Worm (Caenorhabditis elegans) whole organism, L4 larva: ENCODE data around the gene C27F2.10.

Source experiments
- D1046.2 ChIP-seq: fragments of 200-800 bp; sonication (Bioruptor generic); IDR thresholded peaks from 2 replicates; pipeline ENCODE4 v1.3.6; 2022; ENCODE audit warnings: missing genetic modification characterization, missing compliant biosample characterization
- F10B5.3 ChIP-seq: sonication (generic microtip); optimal IDR thresholded peaks from 2 replicates; lab custom pipeline; 2016; ENCODE audit warnings: mild to moderate bottlenecking, missing genetic modification characterization, missing compliant biosample characterization
- T26A8.4 ChIP-seq: fragments of 200-800 bp; sonication (Bioruptor generic); IDR thresholded peaks from 2 replicates; pipeline ENCODE4 v1.3.6; 2022; ENCODE audit warnings: missing genetic modification characterization, missing compliant biosample characterization
- Y105C5A.15 ChIP-seq: fragments of 200-800 bp; sonication (Bioruptor generic); IDR thresholded peaks from 2 replicates; pipeline ENCODE4 v1.3.6; 2022; ENCODE audit warnings: missing genetic modification characterization, missing compliant biosample characterization
- ZK546.5 ChIP-seq, 2 experiments: sonication (generic microtip); optimal IDR thresholded peaks; 2 replicates each; lab custom pipeline; 2017; ENCODE audit warnings: missing biosample characterization in 2 of 2, missing genetic modification characterization in 2 of 2
- aha-1 ChIP-seq: fragments of 150-350 bp; peaks from one replicate; lab custom pipeline; 2014; ENCODE audit warnings: missing biosample characterization, missing genetic modification characterization
- attf-4 ChIP-seq: sonication (generic microtip); optimal IDR thresholded peaks from 3 replicates; lab custom pipeline; 2017; ENCODE audit warnings: missing biosample characterization, missing genetic modification characterization
- ceh-20 ChIP-seq: fragments of 200-800 bp; sonication (Bioruptor generic); IDR thresholded peaks from 2 replicates; pipeline ENCODE4 v1.3.6; 2022; ENCODE audit warnings: missing genetic modification reagents, missing genetic modification characterization, missing compliant biosample characterization
- ceh-28 ChIP-seq: fragments of 150-350 bp; optimal IDR thresholded peaks from 2 replicates; lab custom pipeline; 2014; ENCODE audit warnings: missing biosample characterization, missing genetic modification reagents, missing genetic modification characterization
- ceh-62 ChIP-seq: sonication (generic microtip); optimal IDR thresholded peaks from 2 replicates; lab custom pipeline; 2017; ENCODE audit warnings: missing biosample characterization, missing genetic modification characterization
- daf-12 ChIP-seq: fragments of 150-350 bp; optimal IDR thresholded peaks from 2 replicates; lab custom pipeline; 2014; ENCODE audit warnings: missing biosample characterization, missing genetic modification reagents, missing genetic modification characterization
- daf-19 ChIP-seq: fragments of 200-800 bp; sonication (Bioruptor generic); conservative IDR thresholded peaks from 2 replicates; pipeline ENCODE4 v1.3.6; 2022; ENCODE audit warnings: missing genetic modification characterization, missing compliant biosample characterization
- daf-8 ChIP-seq: fragments of 200-800 bp; sonication (Bioruptor generic); IDR thresholded peaks from 2 replicates; pipeline ENCODE4 v1.3.6; 2022; ENCODE audit warnings: missing genetic modification characterization, missing compliant biosample characterization
- dmd-9 ChIP-seq: fragments of 200-800 bp; sonication (Bioruptor generic); IDR thresholded peaks from 2 replicates; pipeline ENCODE4 v1.3.6; 2022; ENCODE audit warnings: missing genetic modification reagents, missing genetic modification characterization, missing compliant biosample characterization
- duxl-1 ChIP-seq: sonication (generic microtip); optimal IDR thresholded peaks from 2 replicates; lab custom pipeline; 2016; ENCODE audit warnings: mild to moderate bottlenecking, missing genetic modification characterization, moderate library complexity, missing compliant biosample characterization; ENCODE audit not compliant: poor library complexity
- dve-1 ChIP-seq: sonication (generic microtip); optimal IDR thresholded peaks from 2 replicates; lab custom pipeline; 2017; ENCODE audit warnings: antibody characterized with exemption, mild to moderate bottlenecking, missing genetic modification characterization, missing compliant biosample characterization; ENCODE audit not compliant: insufficient read depth
- egl-27 ChIP-seq: sonication (generic microtip); optimal IDR thresholded peaks from 3 replicates; lab custom pipeline; 2017; ENCODE audit warnings: missing biosample characterization, missing genetic modification reagents, missing genetic modification characterization
- egl-43 ChIP-seq: fragments of 200-800 bp; sonication (Bioruptor generic); IDR thresholded peaks from 2 replicates; pipeline ENCODE4 v1.3.6; 2022; ENCODE audit warnings: missing genetic modification reagents, missing genetic modification characterization, missing compliant biosample characterization
- fos-1 ChIP-seq: fragments of 150-350 bp; optimal IDR thresholded peaks from 2 replicates; lab custom pipeline; 2014; ENCODE audit warnings: missing biosample characterization, missing genetic modification characterization
- jun-1 ChIP-seq: fragments of 150-350 bp; optimal IDR thresholded peaks from 2 replicates; lab custom pipeline; 2014; ENCODE audit warnings: missing biosample characterization, missing genetic modification reagents, missing genetic modification characterization
- lin-38 ChIP-seq: fragments of 200-800 bp; sonication (Bioruptor generic); IDR thresholded peaks from 2 replicates; pipeline ENCODE4 v1.3.6; 2022; ENCODE audit warnings: missing genetic modification reagents, missing genetic modification characterization, missing compliant biosample characterization
- madf-5 ChIP-seq, 2 experiments: fragments of 200-800 bp; sonication (Bioruptor generic); IDR thresholded peaks; 2 replicates each; pipeline ENCODE4 v1.3.6; 2022; ENCODE audit warnings: missing compliant biosample characterization in 2 of 2, missing genetic modification characterization in 2 of 2
- mdl-1 ChIP-seq, 2 experiments: fragments of 150-350 bp in 1 of 2; sonication (generic microtip) in 1 of 2; optimal IDR thresholded peaks; 2 replicates each; lab custom pipeline; 2014 to 2017; ENCODE audit warnings: missing biosample characterization in 2 of 2, missing genetic modification characterization in 2 of 2
- mep-1 ChIP-seq: fragments of 150-350 bp; sonication (generic microtip); optimal IDR thresholded peaks from 3 replicates; lab custom pipeline; 2014; ENCODE audit warnings: missing biosample characterization, missing genetic modification characterization
- mes-2 ChIP-seq: sonication (generic microtip); optimal IDR thresholded peaks from 2 replicates; lab custom pipeline; 2016; ENCODE audit warnings: missing genotype, mild to moderate bottlenecking, missing genetic modification characterization, missing compliant biosample characterization; ENCODE audit not compliant: poor library complexity, severe bottlenecking
- nhr-11 ChIP-seq: fragments of 150-350 bp; optimal IDR thresholded peaks from 2 replicates; lab custom pipeline; 2014; ENCODE audit warnings: missing biosample characterization, missing genetic modification characterization
- nhr-42 ChIP-seq: fragments of 200-800 bp; sonication (Bioruptor generic); IDR thresholded peaks from 2 replicates; pipeline ENCODE4 v1.3.6; 2022; ENCODE audit warnings: missing genetic modification characterization, missing compliant biosample characterization
- nhr-6 ChIP-seq: fragments of 150-350 bp; optimal IDR thresholded peaks from 2 replicates; lab custom pipeline; 2014; ENCODE audit warnings: missing biosample characterization, missing genetic modification characterization
- pha-4 ChIP-seq, 2 experiments: fragments of 150-350 bp in 1 of 2; fragments of 200-800 bp in 1 of 2; sonication (Bioruptor generic) in 1 of 2; IDR thresholded peaks in 1 of 2; optimal IDR thresholded peaks in 1 of 2; 2 replicates each; pipeline versions ENCODE4 v1.3.6 to Lab custom; 2014 to 2022; ENCODE audit warnings: missing genetic modification characterization in 2 of 2, missing genetic modification reagents in 2 of 2, missing biosample characterization in 1 of 2, missing compliant biosample characterization in 1 of 2
- php-3 ChIP-seq: fragments of 200-800 bp; sonication (Bioruptor generic); IDR thresholded peaks from 2 replicates; pipeline ENCODE4 v1.3.6; 2022; ENCODE audit warnings: missing genetic modification reagents, missing genetic modification characterization, missing compliant biosample characterization
- saeg-2 ChIP-seq: fragments of 200-800 bp; sonication (Bioruptor generic); IDR thresholded peaks from 2 replicates; pipeline ENCODE4 v1.3.6; 2022; ENCODE audit warnings: missing genetic modification reagents, missing genetic modification characterization, missing compliant biosample characterization
- sdz-12 ChIP-seq: fragments of 200-800 bp; sonication (Bioruptor generic); optimal IDR thresholded peaks from 2 replicates; lab custom pipeline; 2018; ENCODE audit warnings: mild to moderate bottlenecking, missing genetic modification characterization, missing compliant biosample characterization
- set-16 ChIP-seq: fragments of 200-800 bp; sonication (Bioruptor generic); IDR thresholded peaks from 2 replicates; pipeline ENCODE4 v1.3.6; 2022; ENCODE audit warnings: missing genetic modification reagents, missing genetic modification characterization, missing compliant biosample characterization
- snpc-1.2 ChIP-seq: fragments of 200-800 bp; sonication (Bioruptor generic); IDR thresholded peaks from 2 replicates; pipeline ENCODE4 v1.3.6; 2022; ENCODE audit warnings: missing genetic modification reagents, missing genetic modification characterization, missing compliant biosample characterization
- snpc-4 ChIP-seq: fragments of 150-350 bp; optimal IDR thresholded peaks from 2 replicates; lab custom pipeline; 2014; ENCODE audit warnings: missing biosample characterization, missing genetic modification characterization
- spr-3 ChIP-seq: fragments of 200-800 bp; sonication (Bioruptor generic); optimal IDR thresholded peaks from 2 replicates; lab custom pipeline; 2018; ENCODE audit warnings: mild to moderate bottlenecking, missing genetic modification characterization, missing compliant biosample characterization
- unc-39 ChIP-seq: sonication (generic microtip); optimal IDR thresholded peaks from 2 replicates; lab custom pipeline; 2017; ENCODE audit warnings: missing biosample characterization, missing genetic modification characterization
- unc-62 ChIP-seq, 3 experiments: fragments of 150-350 bp in 1 of 3; sonication (generic microtip); optimal IDR thresholded peaks in 2 of 3; peaks in 1 of 3; 1 replicate in 1 of 3; 2 replicates in 2 of 3; lab custom pipeline; 2014 to 2017; ENCODE audit warnings: missing biosample characterization in 3 of 3, missing genetic modification characterization in 3 of 3, missing genetic modification reagents in 3 of 3, missing genotype in 1 of 3
- zfp-2 ChIP-seq: sonication (generic microtip); optimal IDR thresholded peaks from 2 replicates; lab custom pipeline; 2016; ENCODE audit warnings: mild to moderate bottlenecking, missing genetic modification characterization, missing compliant biosample characterization
- zfp-3 ChIP-seq: fragments of 200-800 bp; sonication (Bioruptor generic); conservative IDR thresholded peaks from 2 replicates; pipeline ENCODE4 v1.3.6; 2022; ENCODE audit warnings: missing genetic modification reagents, missing genetic modification characterization, missing compliant biosample characterization
- zip-11 ChIP-seq: fragments of 200-800 bp; sonication (Bioruptor generic); IDR thresholded peaks from 2 replicates; pipeline ENCODE4 v1.3.6; 2022; ENCODE audit warnings: missing genetic modification characterization, missing compliant biosample characterization
- zip-2 ChIP-seq: fragments of 150-350 bp; optimal IDR thresholded peaks from 2 replicates; lab custom pipeline; 2014; ENCODE audit warnings: missing biosample characterization, missing genetic modification characterization

The C27F2.10 gene

ce11 chrIII:5023642-5024041, 36.9 kb upstream of the C27F2.10 start:
- TF ChIP-seq nhr-6: no peak
- no peak for TF ChIP-seq T26A8.4 (GFP tag; lab: Robert Waterston, UW)
- TF ChIP-seq aha-1 (tag; lab: Kevin White, UChicago): peak; percentile 92

- no peak for TF ChIP-seq fos-1 (tag; lab: Kevin White, UChicago)
- no peak for TF ChIP-seq nhr-11 (tag; lab: Kevin White, UChicago)
- no peak for TF ChIP-seq daf-12 (tag; lab: Kevin White, UChicago)
- peak; percentile 19 for TF ChIP-seq aha-1 (tag; lab: Kevin White, UChicago)
- TF ChIP-seq spr-3 (GFP tag; lab: Kevin White, UChicago): no peak
These were observed 36.3 kb upstream of the C27F2.10 start, which contains the start of gene R144.13 for ce11 chrIII:5022964-5023363. TSS of gene R144.13 (plus strand) at chrIII:5023264.

DNA sequence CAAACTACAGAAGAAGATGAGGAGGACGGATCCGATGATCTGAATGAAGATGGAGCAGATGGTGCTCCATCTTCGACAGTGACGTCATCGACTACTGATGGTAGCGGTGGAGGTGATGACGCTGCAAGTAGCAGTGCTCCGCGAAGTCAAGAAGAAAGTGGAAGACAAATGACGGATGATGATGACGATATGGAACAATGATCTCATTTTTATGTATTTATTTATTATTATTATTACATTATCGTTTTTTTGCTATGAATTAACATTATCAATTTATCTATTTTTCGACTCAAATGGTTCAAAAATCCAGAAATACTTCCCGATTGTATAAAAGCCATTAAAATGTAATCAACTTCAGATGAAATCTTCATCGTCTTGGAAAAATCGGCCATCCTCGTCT, 35.0 kb upstream of the C27F2.10 start, which contains the start of gene R144.3:
R144.3 (plus strand) TSS at position 301 of the 400 bp plus-strand sequence.
- TF ChIP-seq dve-1: no peak
- TF ChIP-seq zip-2 (tag; lab: Kevin White, UChicago): no peak
- no peak for TF ChIP-seq lin-38 (GFP tag; lab: Robert Waterston, UW)
- TF ChIP-seq mes-2: no peak
- TF ChIP-seq zfp-2 (tag; lab: Kevin White, UChicago): no peak
- TF ChIP-seq ceh-62 (tag; lab: Kevin White, UChicago): no peak
- no peak for TF ChIP-seq daf-8
- TF ChIP-seq, all 104 proteins: peak for 0

ce11 chrIII:5020924-5021323, 34.2 kb upstream of the C27F2.10 start, which contains the start of gene mdt-11:
TSS of gene mdt-11 (plus strand) at chrIII:5021224.
- TF ChIP-seq php-3 (GFP tag; lab: Robert Waterston, UW) (no peak), F10B5.3 (no peak), aha-1 (tag; lab: Kevin White, UChicago) (peak; percentile 55)

ce11 chrIII:5018116-5018689, 31.5 kb upstream of the C27F2.10 start, which contains the start of gene wip-1:
TSS of gene wip-1 (plus strand) at chrIII:5018639.
- TF ChIP-seq Y105C5A.15 (GFP tag; lab: Robert Waterston, UW) (peak; percentile 84; the same call in 1 of the 2 replicates), set-16 (GFP tag; lab: Robert Waterston, UW) (peak; percentile 60), sdz-12 (GFP tag; lab: Kevin White, UChicago) (peak; percentile 33), mdl-1 (tag; optimal IDR thresholded peaks at IDR 0.05; lab: Kevin White, UChicago) (peak; percentile 20 to 82), attf-4 (tag; lab: Kevin White, UChicago) (peak; percentile 3), daf-8 (no peak), jun-1 (peak; percentile 95), dmd-9 (peak; percentile 94), egl-27 (no peak), daf-12 (tag; lab: Kevin White, UChicago) (no peak), ceh-20 (peak; percentile 95), nhr-11 (tag; lab: Kevin White, UChicago) (peak; percentile 98), nhr-42 (GFP tag; lab: Robert Waterston, UW) (peak; percentile 94), pha-4 (GFP tag; IDR thresholded peaks at IDR 0.05; lab: Robert Waterston, UW) (peak; percentile 96), pha-4 (tag; optimal IDR thresholded peaks at IDR 0.05; lab: Kevin White, UChicago) (peak; percentile 73), duxl-1 (tag; lab: Kevin White, UChicago) (peak; percentile 94), daf-19 (GFP tag; lab: Robert Waterston, UW) (peak; percentile 95), snpc-4 (peak; percentile 52), egl-43 (GFP tag; lab: Robert Waterston, UW) (peak; percentile 96), zip-11 (GFP tag; lab: Robert Waterston, UW) (no peak), zfp-3 (GFP tag; lab: Robert Waterston, UW) (peak; percentile 94), unc-39 (peak; percentile 19), madf-5 (GFP tag; IDR thresholded peaks at IDR 0.05; lab: Robert Waterston, UW) (peak in 1 of 2 experiments; percentile 90; a peak in 1 of 4 replicates), mep-1 (tag; lab: Kevin White, UChicago) (peak; percentile 99), saeg-2 (GFP tag; lab: Robert Waterston, UW) (peak; percentile 87; the same call in 1 of the 2 replicates), unc-62 (GFP tag; optimal IDR thresholded peaks at IDR 0.05 in 1 of 2; lab: Kevin White, UChicago) (peak in 1 of 2 experiments; percentile 99), unc-62 (tag; optimal IDR thresholded peaks at IDR 0.05; lab: Kevin White, UChicago) (peak; percentile 30), ZK546.5 (tag; optimal IDR thresholded peaks at IDR 0.05; lab: Kevin White, UChicago) (peak in 1 of 2 experiments; percentile 53), snpc-1.2 (GFP tag; lab: Robert Waterston, UW) (peak; percentile 78), D1046.2 (GFP tag; lab: Robert Waterston, UW) (peak; percentile 74; the same call in 1 of the 2 replicates), ceh-28 (peak; percentile 38)
